Worm (Caenorhabditis elegans) whole organism, L4/young adult: Measurements from ENCODE around the gene unc-24.

Experiments
- W03F9.2 ChIP-seq: fragments of 150-350 bp; optimal IDR thresholded peaks from 2 replicates; lab custom pipeline; 2014; ENCODE audit warnings: missing biosample characterization, missing genetic modification characterization
- him-1 ChIP-seq: sonication (generic microtip); optimal IDR thresholded peaks from 2 replicates; lab custom pipeline; 2016; ENCODE audit warnings: missing genotype, missing genetic modification reagents, missing genetic modification characterization, missing compliant biosample characterization

ce11 chrIV:8007549-8007948 is 27.9 kb downstream of the unc-24 start:
- TF ChIP-seq W03F9.2 (tag; lab: Kevin White, UChicago) (no peak), him-1 (tag; lab: Kevin White, UChicago) (no peak)
